Fruit fly (Drosophila melanogaster): ENCODE measurements around the gene bowl.

The bowl gene

DNA sequence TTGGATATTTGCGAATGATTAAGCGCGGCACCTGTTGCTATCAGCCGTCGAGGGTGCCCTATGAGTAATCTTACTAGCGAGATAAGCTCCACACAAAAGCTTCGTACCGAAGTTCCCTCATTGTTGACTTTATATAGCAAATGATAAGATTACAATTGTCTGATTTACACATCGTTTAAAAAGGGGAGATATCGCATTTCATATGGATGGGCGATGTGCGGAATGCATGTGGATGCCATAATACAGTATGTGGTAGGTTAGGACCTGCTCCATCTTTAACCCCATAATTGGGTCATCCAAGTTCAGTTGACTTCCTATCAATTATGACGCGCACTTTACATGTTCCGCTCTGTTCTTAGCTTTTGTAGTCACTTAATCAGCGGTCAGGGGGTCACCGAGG, 20.1 kb downstream of the bowl start:
- TF ChIP-seq CG7045 (GFP tag; optimal IDR thresholded peaks at IDR 0.05) (peak; percentile 16), ovo (GFP tag; optimal IDR thresholded peaks at IDR 0.05) (peak; percentile 2), cic (GFP tag; optimal IDR thresholded peaks at IDR 0.05) (peak; percentile 87), kay (GFP tag; ENCODE audit: borderline replicate concordance) (peak; percentile 93), Hr96 (GFP tag; optimal IDR thresholded peaks at IDR 0.05) (no peak), CG11617 (GFP tag; optimal IDR thresholded peaks at IDR 0.05) (no peak), CG12768 (GFP tag; optimal IDR thresholded peaks at IDR 0.05) (peak; percentile 69), toe (GFP tag; optimal IDR thresholded peaks at IDR 0.05) (no peak), pad (GFP tag; optimal IDR thresholded peaks at IDR 0.05) (no peak), CG33017 (tag; optimal IDR thresholded peaks at IDR 0.05) (peak; percentile 47), CG7101 (tag; optimal IDR thresholded peaks at IDR 0.05) (peak; percentile 43)

DNA sequence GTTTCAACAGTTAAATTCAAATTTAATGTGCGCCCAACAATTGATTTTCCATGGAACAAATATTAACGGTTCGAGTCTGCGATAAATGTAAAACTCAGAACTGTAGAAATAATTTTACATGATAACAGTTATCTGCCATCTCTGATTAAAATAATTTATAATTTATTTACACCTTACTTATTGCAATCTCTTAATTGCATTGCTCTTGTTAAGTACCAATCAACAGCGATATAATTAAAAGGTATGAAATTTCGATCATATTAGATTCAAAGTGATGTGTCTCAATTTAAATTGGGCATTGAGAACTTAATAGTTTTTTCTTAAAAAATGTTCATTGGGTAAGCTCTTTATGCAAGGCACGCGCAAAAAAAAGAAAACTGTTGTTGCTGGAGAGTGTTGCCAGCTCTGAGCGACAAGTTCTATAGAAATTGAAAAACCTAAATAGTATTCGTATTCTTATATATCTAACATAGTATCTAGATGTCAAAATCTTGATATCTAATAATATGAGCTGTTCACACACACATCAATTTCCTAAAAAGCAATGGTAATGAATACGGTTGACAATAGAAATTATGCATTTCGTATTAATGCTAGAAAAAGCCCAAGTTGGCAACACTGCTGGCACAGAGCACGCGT, 31.4 kb downstream of the bowl start:
- TF ChIP-seq bab1 (GFP tag; optimal IDR thresholded peaks at IDR 0.05) (peak; percentile 91), CG14711 (tag; optimal IDR thresholded peaks at IDR 0.05) (peak; percentile 78), CG33017 (tag; optimal IDR thresholded peaks at IDR 0.05) (peak; percentile 87), Mnt (GFP tag; optimal IDR thresholded peaks at IDR 0.05) (peak; percentile 56), Clk (GFP tag; optimal IDR thresholded peaks at IDR 0.05) (peak; percentile 52), Crg-1 (GFP tag; optimal IDR thresholded peaks at IDR 0.05) (peak; percentile 78), ovo (GFP tag; optimal IDR thresholded peaks at IDR 0.05) (peak; percentile 71), toe (GFP tag; optimal IDR thresholded peaks at IDR 0.05) (peak; percentile 77), CG12768 (GFP tag; optimal IDR thresholded peaks at IDR 0.05) (peak; percentile 83), CG1620 (GFP tag; optimal IDR thresholded peaks at IDR 0.05) (peak; percentile 65), CG5204 (GFP tag; optimal IDR thresholded peaks at IDR 0.05) (peak; percentile 81), kay (GFP tag; ENCODE audit: borderline replicate concordance) (peak; percentile 95), Hr96 (GFP tag; optimal IDR thresholded peaks at IDR 0.05) (peak; percentile 77), CG7045 (GFP tag; optimal IDR thresholded peaks at IDR 0.05) (peak; percentile 75), cnc (optimal IDR thresholded peaks at IDR 0.05) (no peak), CG7101 (tag; optimal IDR thresholded peaks at IDR 0.05) (peak; percentile 93), CG11617 (GFP tag; optimal IDR thresholded peaks at IDR 0.05) (peak; percentile 82), pad (GFP tag; optimal IDR thresholded peaks at IDR 0.05) (peak; percentile 62), tj (GFP tag; optimal IDR thresholded peaks at IDR 0.05) (peak; percentile 93), cic (GFP tag; optimal IDR thresholded peaks at IDR 0.05) (no peak)

DNA sequence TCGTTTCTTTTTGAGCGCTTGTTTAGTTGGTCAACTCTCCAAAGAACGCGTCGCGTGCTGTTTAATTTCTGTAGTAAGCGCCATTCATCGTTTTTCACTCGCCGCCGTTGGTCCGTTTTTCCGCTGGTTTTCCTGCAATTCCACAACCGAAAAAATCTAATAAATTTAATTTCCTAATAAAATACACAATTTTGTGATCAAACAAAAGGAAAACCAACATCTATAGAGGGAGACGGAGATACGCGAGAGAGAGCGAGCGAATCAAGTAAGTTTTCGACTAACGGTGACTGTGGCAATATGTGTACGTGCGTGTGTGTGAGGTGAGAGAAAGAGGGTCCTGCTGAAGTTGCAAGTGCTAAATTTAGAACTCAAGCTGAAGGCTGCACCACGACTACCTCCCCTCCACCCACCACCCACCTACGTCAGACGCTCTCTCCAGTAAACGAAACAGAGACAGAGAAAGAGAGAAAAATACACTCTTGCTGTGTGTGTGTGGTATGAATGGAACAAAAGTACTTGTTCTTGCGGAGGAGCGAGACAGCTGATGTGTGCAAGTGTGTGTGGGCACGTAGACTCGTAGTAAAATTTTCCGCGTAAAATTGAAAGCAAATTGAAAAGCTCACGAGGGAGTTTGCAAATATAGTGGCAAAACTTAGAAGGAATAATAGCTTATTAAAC, 32.1 kb downstream of the bowl start, which contains the start of gene Reph:
Gene Reph (plus strand): TSS at position 80 of the 678 bp plus-strand sequence.
- no peak for TF ChIP-seq CG7045 (GFP tag; optimal IDR thresholded peaks at IDR 0.05)
- peak; percentile 32 for TF ChIP-seq kay (GFP tag; ENCODE audit: borderline replicate concordance)
- no peak for TF ChIP-seq Mnt (GFP tag; optimal IDR thresholded peaks at IDR 0.05)
- peak; percentile 12 for TF ChIP-seq CG7101 (tag; optimal IDR thresholded peaks at IDR 0.05)
- peak; percentile 50 for TF ChIP-seq Hr96 (GFP tag; optimal IDR thresholded peaks at IDR 0.05)
- TF ChIP-seq tj (GFP tag; optimal IDR thresholded peaks at IDR 0.05), result no peak
- TF ChIP-seq cic (GFP tag; optimal IDR thresholded peaks at IDR 0.05), result peak; percentile 99
- TF ChIP-seq toe (GFP tag; optimal IDR thresholded peaks at IDR 0.05), result no peak
- TF ChIP-seq Clk (GFP tag; optimal IDR thresholded peaks at IDR 0.05), result peak; percentile 45
- no peak for TF ChIP-seq CG12768 (GFP tag; optimal IDR thresholded peaks at IDR 0.05)
- TF ChIP-seq CG1620 (GFP tag; optimal IDR thresholded peaks at IDR 0.05), result no peak
- TF ChIP-seq bab1 (GFP tag; optimal IDR thresholded peaks at IDR 0.05), result no peak
- TF ChIP-seq ovo (GFP tag; optimal IDR thresholded peaks at IDR 0.05), result peak; percentile 38
- TF ChIP-seq pad (GFP tag; optimal IDR thresholded peaks at IDR 0.05), result peak; percentile 74
- TF ChIP-seq CG33017 (tag; optimal IDR thresholded peaks at IDR 0.05), result no peak
- TF ChIP-seq CG5204 (GFP tag; optimal IDR thresholded peaks at IDR 0.05), result no peak
- peak; percentile 13 for TF ChIP-seq CG14711 (tag; optimal IDR thresholded peaks at IDR 0.05)
- TF ChIP-seq CG11617 (GFP tag; optimal IDR thresholded peaks at IDR 0.05), result no peak
- no peak for TF ChIP-seq cnc (optimal IDR thresholded peaks at IDR 0.05)
- peak; percentile 68 for TF ChIP-seq Crg-1 (GFP tag; optimal IDR thresholded peaks at IDR 0.05)

DNA sequence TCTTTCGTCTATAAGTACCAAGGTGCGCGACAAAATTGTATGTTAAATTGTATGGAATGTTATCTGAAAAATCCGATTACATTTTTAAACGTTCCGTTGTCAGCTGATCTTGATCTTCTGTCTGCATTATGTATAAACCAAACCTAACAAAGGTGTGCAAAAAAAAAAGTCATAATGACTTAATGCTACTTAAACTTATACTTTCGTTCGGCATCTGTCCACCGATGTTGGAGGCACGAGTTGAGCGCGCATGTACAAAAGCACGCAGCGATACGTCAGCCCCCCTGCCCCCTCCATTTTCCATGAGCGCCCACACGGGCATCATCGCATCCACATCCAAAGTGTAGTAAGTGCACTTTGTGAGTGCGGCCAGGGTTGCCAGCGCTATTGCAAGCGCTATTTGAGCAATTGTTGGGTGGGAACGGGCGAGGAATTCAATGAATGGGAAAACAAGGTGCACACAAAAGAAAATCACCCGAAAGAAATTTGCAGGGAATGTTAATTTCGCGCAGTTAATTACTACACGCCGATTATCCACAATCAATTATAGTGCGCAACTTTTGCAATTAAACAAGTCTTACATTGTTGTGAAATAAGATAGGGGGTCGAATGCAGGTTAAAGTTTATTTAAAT, 33.3 kb downstream of the bowl start:
- TF ChIP-seq cic (GFP tag; optimal IDR thresholded peaks at IDR 0.05) (peak; percentile 85), CG11617 (GFP tag; optimal IDR thresholded peaks at IDR 0.05) (peak; percentile 79), CG33017 (tag; optimal IDR thresholded peaks at IDR 0.05) (peak; percentile 97), Clk (GFP tag; optimal IDR thresholded peaks at IDR 0.05) (peak; percentile 89), Crg-1 (GFP tag; optimal IDR thresholded peaks at IDR 0.05) (peak; percentile 39), CG1620 (GFP tag; optimal IDR thresholded peaks at IDR 0.05) (peak; percentile 72), CG12768 (GFP tag; optimal IDR thresholded peaks at IDR 0.05) (peak; percentile 97), ovo (GFP tag; optimal IDR thresholded peaks at IDR 0.05) (peak; percentile 52), Hr96 (GFP tag; optimal IDR thresholded peaks at IDR 0.05) (peak; percentile 97), toe (GFP tag; optimal IDR thresholded peaks at IDR 0.05) (peak; percentile 91), CG5204 (GFP tag; optimal IDR thresholded peaks at IDR 0.05) (peak; percentile 95), CG7045 (GFP tag; optimal IDR thresholded peaks at IDR 0.05) (peak; percentile 97), tj (GFP tag; optimal IDR thresholded peaks at IDR 0.05) (peak; percentile 60), bab1 (GFP tag; optimal IDR thresholded peaks at IDR 0.05) (peak; percentile 92), CG14711 (tag; optimal IDR thresholded peaks at IDR 0.05) (peak; percentile 94), kay (GFP tag; ENCODE audit: borderline replicate concordance) (peak; percentile 76), CG7101 (tag; optimal IDR thresholded peaks at IDR 0.05) (peak; percentile 95), Mnt (GFP tag; optimal IDR thresholded peaks at IDR 0.05) (peak; percentile 79), cnc (optimal IDR thresholded peaks at IDR 0.05) (no peak), pad (GFP tag; optimal IDR thresholded peaks at IDR 0.05) (peak; percentile 78)
